Fruit fly (Drosophila melanogaster): ENCODE measurements around the gene mRpL12.

dm6 chr3L:8924417-8924913 is 32.1 kb upstream of the mRpL12 start:
- TF ChIP-seq CG8119 (GFP tag; IDR thresholded peaks at IDR 0.05) (peak; percentile 56), CG6854 (GFP tag; optimal IDR thresholded peaks at IDR 0.05) (no peak), CG6276 (GFP tag; optimal IDR thresholded peaks at IDR 0.05) (no peak), net (GFP tag; optimal IDR thresholded peaks at IDR 0.05) (no peak), Ets96B (tag; optimal IDR thresholded peaks at IDR 0.05) (peak; percentile 15), CG6163 (GFP tag; IDR thresholded peaks at IDR 0.05) (peak; percentile 61; the same call in 1 of the 3 replicates), CG10669 (GFP tag; optimal IDR thresholded peaks at IDR 0.05) (peak; percentile 6), Lpt (GFP tag; optimal IDR thresholded peaks at IDR 0.05) (no peak), CG8319 (GFP tag; optimal IDR thresholded peaks at IDR 0.05) (no peak), dac (GFP tag; optimal IDR thresholded peaks at IDR 0.05) (no peak), dsx (GFP tag; optimal IDR thresholded peaks at IDR 0.05; ENCODE audit: poor library complexity, severe bottlenecking) (no peak), CG11294 (GFP tag; IDR thresholded peaks at IDR 0.05) (no peak; the same call in 1 of the 2 replicates), Sox14 (GFP tag; optimal IDR thresholded peaks at IDR 0.05) (peak; percentile 1), esn (GFP tag; optimal IDR thresholded peaks at IDR 0.05) (peak; percentile 36)
